Worm (Caenorhabditis elegans) whole organism, L2 larva: ENCODE measurements around the gene rps-8.

Source experiments
- C34F6.9 ChIP-seq: fragments of 150-350 bp; optimal IDR thresholded peaks from 2 replicates; lab custom pipeline; 2014; ENCODE audit warnings: missing biosample characterization, missing genetic modification characterization
- F13H6.1 ChIP-seq: sonication (generic microtip); optimal IDR thresholded peaks from 2 replicates; lab custom pipeline; 2016; ENCODE audit warnings: missing genetic modification characterization, missing compliant biosample characterization
- R02D3.7 ChIP-seq: fragments of 150-350 bp; optimal IDR thresholded peaks from 2 replicates; lab custom pipeline; 2014; ENCODE audit warnings: missing biosample characterization, missing genetic modification characterization
- Y55F3AM.14 ChIP-seq: fragments of 200-800 bp; sonication (Bioruptor generic); optimal IDR thresholded peaks from 2 replicates; lab custom pipeline; 2018; ENCODE audit warnings: mild to moderate bottlenecking, missing genetic modification characterization, missing compliant biosample characterization
- ZK546.5 ChIP-seq: sonication (generic microtip); optimal IDR thresholded peaks from 2 replicates; lab custom pipeline; 2017; ENCODE audit warnings: missing biosample characterization, missing genetic modification characterization
- alr-1 ChIP-seq: fragments of 150-350 bp; optimal IDR thresholded peaks from 2 replicates; lab custom pipeline; 2014; ENCODE audit warnings: missing biosample characterization, missing genetic modification characterization
- aly-2 ChIP-seq: fragments of 150-350 bp; optimal IDR thresholded peaks from 2 replicates; lab custom pipeline; 2014; ENCODE audit warnings: missing biosample characterization, missing genetic modification characterization
- ama-1 ChIP-seq: fragments of 150-350 bp; optimal IDR thresholded peaks from 2 replicates; lab custom pipeline; 2018; ENCODE audit warnings: inconsistent platforms
- blmp-1 ChIP-seq: sonication (generic microtip); optimal IDR thresholded peaks from 2 replicates; lab custom pipeline; 2017; ENCODE audit warnings: missing genetic modification characterization, mild to moderate bottlenecking, missing compliant biosample characterization, antibody characterized with exemption, moderate library complexity; ENCODE audit not compliant: insufficient read depth
- ceh-16 ChIP-seq: fragments of 150-350 bp; optimal IDR thresholded peaks from 2 replicates; lab custom pipeline; 2014; ENCODE audit warnings: missing biosample characterization, missing genetic modification characterization
- ceh-82 ChIP-seq: fragments of 150-350 bp; optimal IDR thresholded peaks from 2 replicates; lab custom pipeline; 2014; ENCODE audit warnings: missing biosample characterization, missing genetic modification characterization
- crh-2 ChIP-seq: sonication (generic microtip); optimal IDR thresholded peaks from 2 replicates; lab custom pipeline; 2017; ENCODE audit warnings: missing biosample characterization, missing genetic modification characterization
- dmd-4 ChIP-seq: sonication (generic microtip); optimal IDR thresholded peaks from 2 replicates; lab custom pipeline; 2017; ENCODE audit warnings: missing biosample characterization, missing genetic modification characterization
- egl-27 ChIP-seq: sonication (generic microtip); optimal IDR thresholded peaks from 3 replicates; lab custom pipeline; 2017; ENCODE audit warnings: missing biosample characterization, missing genetic modification reagents, missing genetic modification characterization
- elt-1 ChIP-seq: fragments of 150-350 bp; optimal IDR thresholded peaks from 2 replicates; lab custom pipeline; 2014; ENCODE audit warnings: missing biosample characterization, missing genetic modification characterization
- elt-3 ChIP-seq: sonication (generic microtip); optimal IDR thresholded peaks from 2 replicates; lab custom pipeline; 2017; ENCODE audit warnings: missing biosample characterization, missing genetic modification characterization
- fos-1 ChIP-seq: fragments of 150-350 bp; optimal IDR thresholded peaks from 2 replicates; lab custom pipeline; 2014; ENCODE audit warnings: missing biosample characterization, missing genetic modification characterization
- gmeb-1 ChIP-seq: fragments of 150-350 bp; optimal IDR thresholded peaks from 2 replicates; lab custom pipeline; 2014; ENCODE audit warnings: missing biosample characterization, missing genetic modification characterization
- lin-11 ChIP-seq: fragments of 150-350 bp; sonication (generic microtip); optimal IDR thresholded peaks from 2 replicates; lab custom pipeline; 2014; ENCODE audit warnings: missing biosample characterization, missing genetic modification characterization, inconsistent platforms, mixed read lengths
- lin-13 ChIP-seq: fragments of 150-350 bp; optimal IDR thresholded peaks from 2 replicates; lab custom pipeline; 2014; ENCODE audit warnings: missing biosample characterization, missing genetic modification reagents, missing genetic modification characterization
- lin-39 ChIP-seq: fragments of 150-350 bp; optimal IDR thresholded peaks from 2 replicates; lab custom pipeline; 2014; ENCODE audit warnings: missing biosample characterization, missing genetic modification reagents, missing genetic modification characterization
- lsy-2 ChIP-seq, 2 experiments: fragments of 150-350 bp in 1 of 2; sonication (generic microtip) in 1 of 2; optimal IDR thresholded peaks; 2 replicates each; lab custom pipeline; 2014 to 2017; ENCODE audit warnings: missing biosample characterization in 2 of 2, missing genetic modification characterization in 2 of 2
- mab-5 ChIP-seq: fragments of 150-350 bp; optimal IDR thresholded peaks from 2 replicates; lab custom pipeline; 2014; ENCODE audit warnings: missing biosample characterization, missing genetic modification characterization
- mbf-1 ChIP-seq: sonication (generic microtip); optimal IDR thresholded peaks from 2 replicates; lab custom pipeline; 2017; ENCODE audit warnings: missing biosample characterization, missing genetic modification characterization
- mdl-1 ChIP-seq, 2 experiments: fragments of 150-350 bp in 1 of 2; sonication (generic microtip) in 1 of 2; optimal IDR thresholded peaks; 2 replicates each; lab custom pipeline; 2017; ENCODE audit warnings: missing biosample characterization in 2 of 2, missing genetic modification characterization in 2 of 2
- nhr-10 ChIP-seq: sonication (generic microtip); optimal IDR thresholded peaks from 2 replicates; lab custom pipeline; 2017; ENCODE audit warnings: missing biosample characterization, missing genetic modification characterization
- nhr-11 ChIP-seq: fragments of 150-350 bp; optimal IDR thresholded peaks from 2 replicates; lab custom pipeline; 2014; ENCODE audit warnings: missing biosample characterization, missing genetic modification characterization
- nhr-12 ChIP-seq: fragments of 150-350 bp; optimal IDR thresholded peaks from 2 replicates; lab custom pipeline; 2014; ENCODE audit warnings: missing biosample characterization, missing genetic modification characterization
- nhr-129 ChIP-seq: fragments of 150-350 bp; optimal IDR thresholded peaks from 2 replicates; lab custom pipeline; 2014; ENCODE audit warnings: missing biosample characterization, missing genetic modification characterization
- nhr-21 ChIP-seq: fragments of 150-350 bp; optimal IDR thresholded peaks from 2 replicates; lab custom pipeline; 2014; ENCODE audit warnings: missing biosample characterization, missing genetic modification characterization
- nhr-23 ChIP-seq: fragments of 150-350 bp; optimal IDR thresholded peaks from 2 replicates; lab custom pipeline; 2014; ENCODE audit warnings: missing biosample characterization, missing genetic modification reagents, missing genetic modification characterization
- nhr-237 ChIP-seq: fragments of 150-350 bp; optimal IDR thresholded peaks from 2 replicates; lab custom pipeline; 2014; ENCODE audit warnings: missing biosample characterization, missing genetic modification characterization
- nhr-25 ChIP-seq: fragments of 150-350 bp; sonication (generic microtip); optimal IDR thresholded peaks from 3 replicates; lab custom pipeline; 2014; ENCODE audit warnings: missing biosample characterization, missing genetic modification characterization
- nhr-6 ChIP-seq: fragments of 150-350 bp; optimal IDR thresholded peaks from 2 replicates; lab custom pipeline; 2014; ENCODE audit warnings: missing biosample characterization, missing genetic modification characterization
- nhr-77 ChIP-seq: fragments of 150-350 bp; optimal IDR thresholded peaks from 2 replicates; lab custom pipeline; 2014; ENCODE audit warnings: missing biosample characterization, missing genetic modification characterization
- peb-1 ChIP-seq: fragments of 150-350 bp; optimal IDR thresholded peaks from 2 replicates; lab custom pipeline; 2014; ENCODE audit warnings: missing biosample characterization, missing genetic modification characterization
- sem-4 ChIP-seq: fragments of 150-350 bp; optimal IDR thresholded peaks from 2 replicates; lab custom pipeline; 2014; ENCODE audit warnings: missing biosample characterization, missing genetic modification reagents, missing genetic modification characterization
- skn-1 ChIP-seq: sonication (generic microtip); optimal IDR thresholded peaks from 2 replicates; lab custom pipeline; 2017; ENCODE audit warnings: missing biosample characterization, missing genetic modification characterization
- sma-3 ChIP-seq: sonication (generic microtip); optimal IDR thresholded peaks from 2 replicates; lab custom pipeline; 2016; ENCODE audit warnings: missing genetic modification reagents, missing genetic modification characterization, missing compliant biosample characterization
- sma-9 ChIP-seq, 2 experiments: fragments of 150-350 bp in 1 of 2; sonication (generic microtip) in 1 of 2; optimal IDR thresholded peaks; 2 replicates each; lab custom pipeline; 2014 to 2016; ENCODE audit warnings: missing genetic modification characterization in 2 of 2, mild to moderate bottlenecking in 1 of 2, missing biosample characterization in 1 of 2, missing compliant biosample characterization in 1 of 2, missing genetic modification reagents in 1 of 2, moderate library complexity in 1 of 2
- snpc-4 ChIP-seq: fragments of 150-350 bp; optimal IDR thresholded peaks from 2 replicates; lab custom pipeline; 2014; ENCODE audit warnings: missing biosample characterization, missing genetic modification characterization
- unc-39 ChIP-seq: fragments of 150-350 bp; optimal IDR thresholded peaks from 2 replicates; lab custom pipeline; 2014; ENCODE audit warnings: missing biosample characterization, missing genetic modification characterization
- unc-55 ChIP-seq: fragments of 150-350 bp; sonication (generic microtip); optimal IDR thresholded peaks from 3 replicates; lab custom pipeline; 2014; ENCODE audit warnings: missing biosample characterization, missing genetic modification reagents, missing genetic modification characterization
- unc-62 ChIP-seq: fragments of 150-350 bp; optimal IDR thresholded peaks from 2 replicates; lab custom pipeline; 2014; ENCODE audit warnings: missing biosample characterization, missing genetic modification reagents, missing genetic modification characterization
- zag-1 ChIP-seq: fragments of 150-350 bp; optimal IDR thresholded peaks from 2 replicates; lab custom pipeline; 2014; ENCODE audit warnings: missing biosample characterization, missing genetic modification characterization
- ztf-1 ChIP-seq: fragments of 200-800 bp; sonication (Bioruptor generic); conservative IDR thresholded peaks from 2 replicates; pipeline ENCODE4 v1.3.6; 2022; ENCODE audit warnings: missing genetic modification characterization, missing compliant biosample characterization
- ztf-11 ChIP-seq: sonication (generic microtip); optimal IDR thresholded peaks from 2 replicates; lab custom pipeline; 2017; ENCODE audit warnings: missing biosample characterization, missing genetic modification characterization
- ztf-4 ChIP-seq: fragments of 150-350 bp; optimal IDR thresholded peaks from 2 replicates; lab custom pipeline; 2014; ENCODE audit warnings: missing biosample characterization, missing genetic modification characterization

rps-8 gene

DNA sequence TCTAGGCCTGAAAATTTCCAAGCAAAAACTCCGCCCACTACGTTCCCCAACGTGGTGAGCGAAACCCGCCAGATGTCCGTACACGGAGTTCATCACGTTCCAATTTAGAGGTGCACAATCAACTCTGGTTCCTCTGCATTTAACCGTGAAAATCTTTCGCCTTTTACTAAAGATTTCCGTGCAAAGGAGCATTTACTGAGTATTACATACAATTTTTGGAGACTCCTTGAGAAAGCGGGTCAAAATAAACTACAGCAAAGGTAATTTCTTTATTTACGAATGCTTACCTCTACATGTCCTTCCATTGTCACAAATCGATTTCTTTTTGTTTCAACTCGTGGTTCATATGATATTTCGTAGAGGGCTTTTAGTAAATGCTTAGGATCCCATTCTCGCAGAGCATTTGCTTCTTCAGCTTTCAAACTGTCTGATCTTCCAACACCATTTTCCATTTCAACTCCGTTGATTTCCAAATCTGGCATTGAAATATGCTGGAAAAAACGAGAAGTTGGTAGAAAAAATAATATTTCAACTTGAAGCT lies 3.0 kb upstream of the rps-8 start, which contains the start of gene F42C5.9:
TSS of gene F42C5.9 (minus strand) at position 491 of the 541 bp plus-strand sequence.
- TF ChIP-seq ama-1 (lab: Kevin White, UChicago): peak; percentile 61
- peak; percentile 92 for TF ChIP-seq snpc-4
- peak; percentile 2 for TF ChIP-seq fos-1
- TF ChIP-seq dmd-4: no peak
- TF ChIP-seq gmeb-1 (tag; lab: Kevin White, UChicago): peak; percentile 30
- TF ChIP-seq sma-3 (GFP tag; lab: Kevin White, UChicago): peak; percentile 18
- peak; percentile 2 for TF ChIP-seq sma-9 (GFP tag; optimal IDR thresholded peaks at IDR 0.05; lab: Kevin White, UChicago)
- no peak for TF ChIP-seq sma-9 (tag; optimal IDR thresholded peaks at IDR 0.05; lab: Kevin White, UChicago)
- peak in 1 of 2 experiments; percentile 19 for TF ChIP-seq lsy-2 (tag; optimal IDR thresholded peaks at IDR 0.05; lab: Kevin White, UChicago)
- TF ChIP-seq crh-2 (tag; lab: Kevin White, UChicago): peak; percentile 35
- TF ChIP-seq lin-13 (GFP tag; lab: Kevin White, UChicago): no peak
- TF ChIP-seq nhr-129 (tag; lab: Kevin White, UChicago): no peak
- TF ChIP-seq, all 48 proteins: peak for 8

DNA sequence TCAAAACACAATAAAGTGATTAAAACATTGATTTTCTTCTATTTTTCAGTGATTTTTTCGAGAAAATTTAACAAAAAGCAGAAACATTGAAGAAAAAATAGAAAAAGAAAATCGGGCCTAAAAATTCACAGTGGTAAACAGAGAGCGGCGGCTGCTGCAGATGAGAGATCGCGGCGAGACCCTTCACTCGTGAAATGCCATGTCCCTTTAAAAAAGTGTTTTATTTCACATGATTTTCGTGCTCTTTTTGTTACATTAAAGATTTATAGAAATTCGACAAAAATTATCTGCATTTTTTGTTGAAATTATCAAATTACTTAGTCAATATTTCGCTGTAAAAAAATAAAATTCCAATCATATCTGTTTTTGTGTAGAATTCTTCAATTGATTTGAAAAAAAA lies 302 bp upstream of the rps-8 start:
- TF ChIP-seq ztf-1 (GFP tag; lab: Robert Waterston, UW): no peak
- TF ChIP-seq blmp-1 (tag; lab: Kevin White, UChicago): peak; percentile 26
- TF ChIP-seq egl-27: no peak
- no peak for TF ChIP-seq ztf-4 (tag; lab: Kevin White, UChicago)
- TF ChIP-seq skn-1 (tag; lab: Kevin White, UChicago): no peak
- no peak for TF ChIP-seq nhr-23 (tag; lab: Kevin White, UChicago)
- TF ChIP-seq sma-9 (GFP tag; optimal IDR thresholded peaks at IDR 0.05; lab: Kevin White, UChicago): peak; percentile 30
- TF ChIP-seq sma-9 (tag; optimal IDR thresholded peaks at IDR 0.05; lab: Kevin White, UChicago): no peak
- TF ChIP-seq nhr-12 (tag; lab: Kevin White, UChicago): no peak
- TF ChIP-seq nhr-129 (tag; lab: Kevin White, UChicago): peak; percentile 35
- peak; percentile 36 for TF ChIP-seq F13H6.1 (tag; lab: Kevin White, UChicago)
- TF ChIP-seq R02D3.7 (tag; lab: Kevin White, UChicago): no peak
- no peak for TF ChIP-seq ZK546.5 (tag; lab: Kevin White, UChicago)
- no peak for TF ChIP-seq mdl-1 (tag; optimal IDR thresholded peaks at IDR 0.05; lab: Kevin White, UChicago)
- no peak for TF ChIP-seq ceh-16 (tag; lab: Kevin White, UChicago)
- no peak for TF ChIP-seq aly-2
- no peak for TF ChIP-seq nhr-10 (tag; lab: Kevin White, UChicago)
- TF ChIP-seq zag-1: no peak
- no peak for TF ChIP-seq Y55F3AM.14
- TF ChIP-seq alr-1 (tag; lab: Kevin White, UChicago): no peak
- peak; percentile 28 for TF ChIP-seq sem-4
- TF ChIP-seq mab-5: no peak
- no peak for TF ChIP-seq lin-39 (tag; lab: Kevin White, UChicago)
- peak; percentile 54 for TF ChIP-seq nhr-25 (tag; lab: Kevin White, UChicago)
- no peak for TF ChIP-seq ztf-11 (tag; lab: Kevin White, UChicago)
- no peak for TF ChIP-seq nhr-237 (tag; lab: Kevin White, UChicago)
- TF ChIP-seq gmeb-1 (tag; lab: Kevin White, UChicago): peak; percentile 64
- peak; percentile 72 for TF ChIP-seq C34F6.9 (tag; lab: Kevin White, UChicago)
- no peak for TF ChIP-seq dmd-4
- TF ChIP-seq elt-3 (tag; lab: Kevin White, UChicago): no peak
- TF ChIP-seq unc-39: no peak
- no peak for TF ChIP-seq ceh-82
- TF ChIP-seq elt-1 (tag; lab: Kevin White, UChicago): no peak
- TF ChIP-seq ama-1 (lab: Kevin White, UChicago): no peak
- peak; percentile 37 for TF ChIP-seq fos-1
- peak; percentile 12 for TF ChIP-seq sma-3 (GFP tag; lab: Kevin White, UChicago)
- TF ChIP-seq nhr-77 (tag; lab: Kevin White, UChicago): no peak
- peak; percentile 84 for TF ChIP-seq unc-55
- no peak for TF ChIP-seq peb-1 (tag; lab: Kevin White, UChicago)
- no peak for TF ChIP-seq nhr-11 (tag; lab: Kevin White, UChicago)
- peak; percentile 0 to 83 for TF ChIP-seq lsy-2 (tag; optimal IDR thresholded peaks at IDR 0.05; lab: Kevin White, UChicago)
- TF ChIP-seq nhr-21: no peak
- peak; percentile 61 for TF ChIP-seq lin-11 (tag; lab: Kevin White, UChicago)
- peak; percentile 52 for TF ChIP-seq lin-13 (GFP tag; lab: Kevin White, UChicago)
- TF ChIP-seq unc-62 (GFP tag; lab: Kevin White, UChicago): no peak
- TF ChIP-seq crh-2 (tag; lab: Kevin White, UChicago): peak; percentile 68
- no peak for TF ChIP-seq nhr-6 (tag; lab: Kevin White, UChicago)
- TF ChIP-seq mbf-1 (tag; lab: Kevin White, UChicago): no peak
- peak; percentile 43 for TF ChIP-seq snpc-4
